Worm (Caenorhabditis elegans) whole organism, late embryonic: ENCODE data around the gene srh-116.

Experiments used
- C08G9.2 ChIP-seq: sonication (generic microtip); optimal IDR thresholded peaks from 2 replicates; lab custom pipeline; 2016; ENCODE audit warnings: mild to moderate bottlenecking, missing genetic modification characterization, moderate library complexity, missing compliant biosample characterization
- K02D7.2 ChIP-seq: sonication (generic microtip); optimal IDR thresholded peaks from 2 replicates; lab custom pipeline; 2017; ENCODE audit warnings: mild to moderate bottlenecking, missing genetic modification characterization, missing compliant biosample characterization
- T23F11.4 ChIP-seq: fragments of 200-800 bp; sonication (Bioruptor generic); optimal IDR thresholded peaks from 2 replicates; lab custom pipeline; 2018; ENCODE audit warnings: mild to moderate bottlenecking, missing genetic modification characterization, missing compliant biosample characterization
- ama-1 ChIP-seq: fragments of 150-350 bp; optimal IDR thresholded peaks from 2 replicates; lab custom pipeline; 2014
- ceh-22 ChIP-seq: sonication (generic microtip); optimal IDR thresholded peaks from 2 replicates; lab custom pipeline; 2017; ENCODE audit warnings: missing biosample characterization, missing genetic modification characterization
- ceh-30 ChIP-seq: fragments of 150-350 bp; optimal IDR thresholded peaks from 2 replicates; lab custom pipeline; 2014; ENCODE audit warnings: missing biosample characterization, missing genetic modification characterization
- ceh-31 ChIP-seq: sonication (generic microtip); optimal IDR thresholded peaks from 2 replicates; lab custom pipeline; 2016; ENCODE audit warnings: missing genetic modification characterization, missing compliant biosample characterization
- ceh-45 ChIP-seq: fragments of 200-800 bp; sonication (Bioruptor generic); IDR thresholded peaks from 2 replicates; pipeline ENCODE4 v1.3.6; 2022; ENCODE audit warnings: missing genetic modification reagents, missing genetic modification characterization, missing compliant biosample characterization
- ceh-6 ChIP-seq: fragments of 200-800 bp; sonication (Bioruptor generic); optimal IDR thresholded peaks from 2 replicates; lab custom pipeline; 2018; ENCODE audit warnings: mild to moderate bottlenecking, missing genetic modification characterization, missing compliant biosample characterization
- che-1 ChIP-seq: sonication (generic microtip); optimal IDR thresholded peaks from 2 replicates; lab custom pipeline; 2016; ENCODE audit warnings: mild to moderate bottlenecking, missing genetic modification characterization, missing compliant biosample characterization
- dmd-4 ChIP-seq: sonication (generic microtip); optimal IDR thresholded peaks from 2 replicates; lab custom pipeline; 2016; ENCODE audit warnings: borderline replicate concordance, missing genetic modification characterization, missing compliant biosample characterization
- dve-1 ChIP-seq: sonication (generic microtip); optimal IDR thresholded peaks from 2 replicates; lab custom pipeline; 2017; ENCODE audit warnings: antibody characterized with exemption, mild to moderate bottlenecking, missing genetic modification characterization, missing compliant biosample characterization
- elt-2 ChIP-seq: sonication (generic microtip); optimal IDR thresholded peaks from 2 replicates; lab custom pipeline; 2016; ENCODE audit warnings: missing genetic modification reagents, missing genetic modification characterization, missing compliant biosample characterization
- elt-4 ChIP-seq: sonication (generic microtip); optimal IDR thresholded peaks from 2 replicates; lab custom pipeline; 2016; ENCODE audit warnings: missing genetic modification characterization, missing compliant biosample characterization
- ets-4 ChIP-seq: sonication (generic microtip); optimal IDR thresholded peaks from 2 replicates; lab custom pipeline; 2016; ENCODE audit warnings: missing genetic modification characterization, missing compliant biosample characterization
- fax-1 ChIP-seq: sonication (generic microtip); optimal IDR thresholded peaks from 2 replicates; lab custom pipeline; 2016; ENCODE audit warnings: missing genotype, missing genetic modification characterization, missing compliant biosample characterization
- fkh-6 ChIP-seq: sonication (generic microtip); optimal IDR thresholded peaks from 2 replicates; lab custom pipeline; 2016; ENCODE audit warnings: missing genetic modification characterization, missing compliant biosample characterization
- gmeb-2 ChIP-seq: sonication (generic microtip); optimal IDR thresholded peaks from 2 replicates; lab custom pipeline; 2016; ENCODE audit warnings: missing genetic modification characterization, inconsistent platforms, missing compliant biosample characterization
- lin-11 ChIP-seq: fragments of 200-800 bp; sonication (Bioruptor generic); optimal IDR thresholded peaks from 2 replicates; lab custom pipeline; 2018; ENCODE audit warnings: mild to moderate bottlenecking, missing genetic modification characterization, missing compliant biosample characterization
- nfya-1 ChIP-seq: sonication (generic microtip); optimal IDR thresholded peaks from 2 replicates; lab custom pipeline; 2017; ENCODE audit warnings: missing genetic modification characterization, mild to moderate bottlenecking, missing compliant biosample characterization, antibody characterized with exemption, moderate library complexity
- nhr-11 ChIP-seq: fragments of 150-350 bp; optimal IDR thresholded peaks from 2 replicates; lab custom pipeline; 2014; ENCODE audit warnings: missing biosample characterization, missing genetic modification characterization
- odd-2 ChIP-seq: sonication (generic microtip); optimal IDR thresholded peaks from 2 replicates; lab custom pipeline; 2017; ENCODE audit warnings: antibody characterized with exemption, mild to moderate bottlenecking, missing genetic modification characterization, missing compliant biosample characterization
- pag-3 ChIP-seq: sonication (generic microtip); optimal IDR thresholded peaks from 2 replicates; lab custom pipeline; 2016; ENCODE audit warnings: missing compliant biosample characterization, missing genetic modification characterization, borderline replicate concordance
- pat-9 ChIP-seq: fragments of 200-800 bp; sonication (Bioruptor generic); optimal IDR thresholded peaks from 2 replicates; lab custom pipeline; 2018; ENCODE audit warnings: mild to moderate bottlenecking, missing genetic modification characterization, moderate library complexity, missing compliant biosample characterization
- pros-1 ChIP-seq: fragments of 150-350 bp; optimal IDR thresholded peaks from 2 replicates; lab custom pipeline; 2014; ENCODE audit warnings: missing biosample characterization, missing genetic modification reagents, missing genetic modification characterization
- sox-2 ChIP-seq: fragments of 200-800 bp; sonication (Bioruptor generic); IDR thresholded peaks from 2 replicates; pipeline ENCODE4 v1.3.6; 2022; ENCODE audit warnings: missing genetic modification reagents, missing genetic modification characterization, missing compliant biosample characterization
- sox-4 ChIP-seq: sonication (generic microtip); optimal IDR thresholded peaks from 2 replicates; lab custom pipeline; 2017; ENCODE audit warnings: mild to moderate bottlenecking, missing genetic modification characterization, inconsistent platforms, missing compliant biosample characterization
- ttx-3 ChIP-seq: sonication (generic microtip); optimal IDR thresholded peaks from 2 replicates; lab custom pipeline; 2016; ENCODE audit warnings: missing genetic modification reagents, missing genetic modification characterization, missing compliant biosample characterization
- unc-55 ChIP-seq: sonication (generic microtip); optimal IDR thresholded peaks from 2 replicates; lab custom pipeline; 2017; ENCODE audit warnings: missing biosample characterization, missing genetic modification reagents, missing genetic modification characterization
- unc-86 ChIP-seq: sonication (generic microtip); optimal IDR thresholded peaks from 2 replicates; lab custom pipeline; 2016; ENCODE audit warnings: missing genetic modification characterization, missing compliant biosample characterization
- ztf-16 ChIP-seq: sonication (generic microtip); optimal IDR thresholded peaks from 2 replicates; lab custom pipeline; 2017; ENCODE audit warnings: missing genetic modification characterization, missing compliant biosample characterization

The srh-116 gene

ce11 chrV:17251364-17251961 is 3.5 kb downstream of the srh-116 start, which contains the start of gene Y61B8A.6:
TSS of gene Y61B8A.6 (plus strand) at chrV:17251911.
- TF ChIP-seq K02D7.2 (tag; lab: Kevin White, UChicago) (no peak), ama-1 (lab: Kevin White, UChicago) (no peak), T23F11.4 (no peak), elt-2 (tag; lab: Kevin White, UChicago) (no peak), ttx-3 (no peak), ceh-22 (tag; lab: Kevin White, UChicago) (no peak), sox-2 (no peak)

ce11 chrV:17248915-17249314 is 6.0 kb downstream of the srh-116 start, which contains the start of gene clec-243:
TSS of gene clec-243 (minus strand) at chrV:17249015.
- TF ChIP-seq pros-1 (tag; lab: Kevin White, UChicago) (no peak), ets-4 (no peak), K02D7.2 (tag; lab: Kevin White, UChicago) (no peak), elt-4 (no peak), pag-3 (tag; lab: Kevin White, UChicago) (no peak), dmd-4 (tag; lab: Kevin White, UChicago) (no peak), ceh-45 (GFP tag; lab: Robert Waterston, UW) (no peak), pat-9 (tag; lab: Kevin White, UChicago) (no peak), dve-1 (tag; lab: Kevin White, UChicago) (no peak)

- TF ChIP-seq dmd-4 (tag; lab: Kevin White, UChicago) (no peak), fax-1 (tag; lab: Kevin White, UChicago) (no peak), che-1 (no peak), nhr-11 (tag; lab: Kevin White, UChicago) (no peak), ztf-16 (tag; lab: Kevin White, UChicago) (no peak), sox-4 (tag; lab: Kevin White, UChicago) (no peak), ama-1 (lab: Kevin White, UChicago) (no peak), ceh-30 (tag; lab: Kevin White, UChicago) (no peak), C08G9.2 (no peak), gmeb-2 (no peak), lin-11 (tag; lab: Kevin White, UChicago) (no peak), unc-86 (no peak)
These were observed 9.5 kb downstream of the srh-116 start, which contains the start of gene clec-242 for ce11 chrV:17245406-17245805. TSS of gene clec-242 (minus strand) at chrV:17245506.

ce11 chrV:17243016-17243415 is 11.9 kb downstream of the srh-116 start:
- TF ChIP-seq unc-86 (no peak), C08G9.2 (no peak), fkh-6 (tag; lab: Kevin White, UChicago) (no peak), elt-2 (tag; lab: Kevin White, UChicago) (peak; percentile 37)

- TF ChIP-seq ceh-31 (tag; lab: Kevin White, UChicago), result no peak
- TF ChIP-seq unc-55 (GFP tag; lab: Kevin White, UChicago), result no peak
- no peak for TF ChIP-seq ceh-6
- TF ChIP-seq nfya-1, result no peak
These were observed 12.4 kb downstream of the srh-116 start, which contains the start of gene Y68A4B.3 for ce11 chrV:17242552-17242951. TSS of gene Y68A4B.3 (minus strand) at chrV:17242652.

- TF ChIP-seq elt-2 (tag; lab: Kevin White, UChicago) (peak; percentile 32), odd-2 (tag; lab: Kevin White, UChicago) (no peak), nhr-11 (tag; lab: Kevin White, UChicago) (no peak), unc-86 (no peak), unc-55 (GFP tag; lab: Kevin White, UChicago) (no peak)
These were observed 13.7 kb downstream of the srh-116 start for ce11 chrV:17241278-17241661.
